Worm (Caenorhabditis elegans) whole organism, L2 larva: ENCODE measurements around the gene str-193.

Source experiments
- lin-13 ChIP-seq: fragments of 150-350 bp; optimal IDR thresholded peaks from 2 replicates; lab custom pipeline; 2014; ENCODE audit warnings: missing biosample characterization, missing genetic modification reagents, missing genetic modification characterization
- mab-5 ChIP-seq: fragments of 150-350 bp; optimal IDR thresholded peaks from 2 replicates; lab custom pipeline; 2014; ENCODE audit warnings: missing biosample characterization, missing genetic modification characterization
- nhr-23 ChIP-seq: fragments of 150-350 bp; optimal IDR thresholded peaks from 2 replicates; lab custom pipeline; 2014; ENCODE audit warnings: missing biosample characterization, missing genetic modification reagents, missing genetic modification characterization
- nhr-25 ChIP-seq: fragments of 150-350 bp; sonication (generic microtip); optimal IDR thresholded peaks from 3 replicates; lab custom pipeline; 2014; ENCODE audit warnings: missing biosample characterization, missing genetic modification characterization
- unc-39 ChIP-seq: fragments of 150-350 bp; optimal IDR thresholded peaks from 2 replicates; lab custom pipeline; 2014; ENCODE audit warnings: missing biosample characterization, missing genetic modification characterization

DNA sequence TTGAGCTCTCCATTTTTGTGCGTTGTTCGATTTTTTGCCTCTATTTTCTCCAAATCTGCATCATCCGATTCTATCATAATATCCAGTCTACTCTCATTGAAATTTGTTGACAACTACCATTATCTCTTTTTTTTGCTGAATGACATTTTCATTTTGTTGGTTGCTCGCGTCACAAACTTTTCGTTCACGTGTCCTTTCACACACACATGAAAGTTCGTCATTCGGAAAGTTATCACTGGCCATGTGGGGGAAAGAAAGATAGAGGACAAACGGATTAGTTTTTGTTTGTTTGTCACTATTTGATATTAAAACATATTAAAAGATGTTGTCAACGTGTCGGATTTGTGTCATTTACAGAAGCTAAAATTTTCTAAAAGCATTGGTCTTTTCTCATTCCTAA lies 26.6 kb downstream of the str-193 start:
- TF ChIP-seq nhr-25 (tag; lab: Kevin White, UChicago) = no peak
- no peak for TF ChIP-seq unc-39 (tag; lab: Kevin White, UChicago)
- TF ChIP-seq nhr-23 (tag; lab: Kevin White, UChicago) = no peak
- no peak for TF ChIP-seq mab-5 (tag; lab: Kevin White, UChicago)
- TF ChIP-seq lin-13 (GFP tag; lab: Kevin White, UChicago) = no peak
